Worm (Caenorhabditis elegans) whole organism, mixed stage, embryonic: ENCODE results near the gene zag-1.
A peak's percentile ranks its signal among the peaks of the same experiment; 100 is the strongest.

Experiments
- bed-3 ChIP-seq: fragments of 200-800 bp; sonication (Bioruptor generic); optimal IDR thresholded peaks from 3 replicates; lab custom pipeline; 2018; ENCODE audit warnings: mild to moderate bottlenecking, missing genetic modification characterization, moderate library complexity, missing compliant biosample characterization
- blmp-1 ChIP-seq: fragments of 150-350 bp; optimal IDR thresholded peaks from 2 replicates; lab custom pipeline; 2014; ENCODE audit warnings: missing biosample characterization, missing genetic modification characterization
- ceh-43 ChIP-seq: fragments of 200-800 bp; sonication (Bioruptor generic); optimal IDR thresholded peaks from 2 replicates; lab custom pipeline; 2018; ENCODE audit warnings: mild to moderate bottlenecking, missing genetic modification characterization, moderate library complexity, missing compliant biosample characterization
- ces-1 ChIP-seq: fragments of 150-350 bp; optimal IDR thresholded peaks from 2 replicates; lab custom pipeline; 2014; ENCODE audit warnings: missing biosample characterization, missing genetic modification reagents, missing genetic modification characterization
- cnd-1 ChIP-seq: fragments of 200-800 bp; sonication (Bioruptor generic); optimal IDR thresholded peaks from 2 replicates; lab custom pipeline; 2018; ENCODE audit warnings: mild to moderate bottlenecking, missing genetic modification characterization, missing compliant biosample characterization
- drap-1 ChIP-seq: fragments of 200-800 bp; sonication (Bioruptor generic); optimal IDR thresholded peaks from 3 replicates; lab custom pipeline; 2018; ENCODE audit warnings: mild to moderate bottlenecking, missing genetic modification characterization, missing compliant biosample characterization
- elt-1 ChIP-seq: sonication (generic microtip); optimal IDR thresholded peaks from 2 replicates; lab custom pipeline; 2017; ENCODE audit warnings: missing genetic modification characterization, mild to moderate bottlenecking, missing compliant biosample characterization, antibody characterized with exemption, moderate library complexity, borderline replicate concordance; ENCODE audit not compliant: insufficient read depth
- flh-1 ChIP-seq: fragments of 200-800 bp; sonication (Bioruptor generic); optimal IDR thresholded peaks from 2 replicates; lab custom pipeline; 2018; ENCODE audit warnings: mild to moderate bottlenecking, missing genetic modification characterization, moderate library complexity, missing compliant biosample characterization
- hlh-1 ChIP-seq: fragments of 150-350 bp; optimal IDR thresholded peaks from 2 replicates; lab custom pipeline; 2014; ENCODE audit warnings: missing biosample characterization, missing genetic modification reagents, missing genetic modification characterization
- lin-13 ChIP-seq: fragments of 150-350 bp; optimal IDR thresholded peaks from 2 replicates; lab custom pipeline; 2014; ENCODE audit warnings: missing biosample characterization, missing genetic modification characterization
- lin-32 ChIP-seq: fragments of 200-800 bp; sonication (Bioruptor generic); optimal IDR thresholded peaks from 2 replicates; lab custom pipeline; 2018; ENCODE audit warnings: mild to moderate bottlenecking, missing genetic modification characterization, missing compliant biosample characterization
- lsy-2 ChIP-seq: fragments of 150-350 bp; optimal IDR thresholded peaks from 2 replicates; lab custom pipeline; 2014; ENCODE audit warnings: missing biosample characterization, missing genetic modification characterization
- mab-5 ChIP-seq: fragments of 150-350 bp; optimal IDR thresholded peaks from 2 replicates; lab custom pipeline; 2014; ENCODE audit warnings: missing biosample characterization, missing genetic modification characterization
- mls-2 ChIP-seq: sonication (generic microtip); optimal IDR thresholded peaks from 2 replicates; lab custom pipeline; 2016; ENCODE audit warnings: mild to moderate bottlenecking, missing genetic modification characterization, moderate library complexity, missing compliant biosample characterization
- nhr-12 ChIP-seq: fragments of 150-350 bp; optimal IDR thresholded peaks from 2 replicates; lab custom pipeline; 2014; ENCODE audit warnings: missing biosample characterization, missing genetic modification characterization
- nhr-2 ChIP-seq: fragments of 150-350 bp; optimal IDR thresholded peaks from 2 replicates; lab custom pipeline; 2014; ENCODE audit warnings: missing biosample characterization, missing genetic modification characterization
- nhr-76 ChIP-seq: sonication (generic microtip); optimal IDR thresholded peaks from 2 replicates; lab custom pipeline; 2017; ENCODE audit warnings: missing biosample characterization, missing genetic modification characterization
- sem-2 ChIP-seq: fragments of 200-800 bp; sonication (Bioruptor generic); optimal IDR thresholded peaks from 2 replicates; lab custom pipeline; 2018; ENCODE audit warnings: mild to moderate bottlenecking, missing genetic modification characterization, missing compliant biosample characterization
- snpc-4 ChIP-seq: fragments of 150-350 bp; optimal IDR thresholded peaks from 2 replicates; lab custom pipeline; 2014; ENCODE audit warnings: missing biosample characterization, missing genetic modification characterization
- sptf-1 ChIP-seq: sonication (generic microtip); optimal IDR thresholded peaks from 2 replicates; lab custom pipeline; 2017; ENCODE audit warnings: mild to moderate bottlenecking, missing genetic modification characterization, moderate library complexity, missing compliant biosample characterization
- unc-120 ChIP-seq: sonication (generic microtip); optimal IDR thresholded peaks from 2 replicates; lab custom pipeline; 2017; ENCODE audit warnings: missing genetic modification characterization, missing compliant biosample characterization; ENCODE audit not compliant: poor library complexity, severe bottlenecking
- unc-39 ChIP-seq: fragments of 150-350 bp; optimal IDR thresholded peaks from 2 replicates; lab custom pipeline; 2014; ENCODE audit warnings: missing biosample characterization, missing genetic modification characterization
- unc-62 ChIP-seq: fragments of 150-350 bp; optimal IDR thresholded peaks from 2 replicates; lab custom pipeline; 2014; ENCODE audit warnings: missing biosample characterization, missing genetic modification reagents, missing genetic modification characterization
- ztf-11 ChIP-seq: fragments of 150-350 bp; optimal IDR thresholded peaks from 2 replicates; lab custom pipeline; 2014; ENCODE audit warnings: missing biosample characterization, missing genetic modification characterization

The zag-1 gene

DNA sequence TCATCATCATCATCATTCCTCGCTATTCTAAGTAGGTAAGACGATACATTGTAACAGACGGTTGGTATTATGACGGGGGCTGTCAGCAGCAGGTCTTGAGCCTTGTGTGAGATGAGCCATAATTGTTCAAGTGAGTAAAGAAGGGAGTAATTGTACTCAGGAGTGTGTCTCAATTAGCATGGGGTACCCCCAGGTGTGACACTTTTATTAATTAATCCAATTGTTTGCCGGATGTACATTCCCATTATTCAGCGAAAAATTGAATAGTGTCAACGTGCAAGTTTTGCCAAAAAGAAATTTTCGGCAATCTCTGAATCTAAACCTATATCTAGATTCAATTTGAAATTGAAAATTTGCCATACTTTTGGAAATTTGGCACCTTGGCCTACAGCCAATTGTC is 6.7 kb upstream of the zag-1 start:
- no peak for TF ChIP-seq nhr-76 (tag; lab: Kevin White, UChicago)
- TF ChIP-seq nhr-12 (tag; lab: Kevin White, UChicago) = no peak
- TF ChIP-seq ceh-43 (GFP tag; lab: Kevin White, UChicago) = peak; percentile 52
- TF ChIP-seq blmp-1 (tag; lab: Kevin White, UChicago) = no peak
- peak; percentile 65 for TF ChIP-seq lin-32 (GFP tag; lab: Kevin White, UChicago)
- peak; percentile 24 for TF ChIP-seq nhr-2
- TF ChIP-seq unc-62 = no peak
- peak; percentile 79 for TF ChIP-seq ces-1 (GFP tag; lab: Kevin White, UChicago)
- no peak for TF ChIP-seq unc-120 (tag; lab: Kevin White, UChicago)

DNA sequence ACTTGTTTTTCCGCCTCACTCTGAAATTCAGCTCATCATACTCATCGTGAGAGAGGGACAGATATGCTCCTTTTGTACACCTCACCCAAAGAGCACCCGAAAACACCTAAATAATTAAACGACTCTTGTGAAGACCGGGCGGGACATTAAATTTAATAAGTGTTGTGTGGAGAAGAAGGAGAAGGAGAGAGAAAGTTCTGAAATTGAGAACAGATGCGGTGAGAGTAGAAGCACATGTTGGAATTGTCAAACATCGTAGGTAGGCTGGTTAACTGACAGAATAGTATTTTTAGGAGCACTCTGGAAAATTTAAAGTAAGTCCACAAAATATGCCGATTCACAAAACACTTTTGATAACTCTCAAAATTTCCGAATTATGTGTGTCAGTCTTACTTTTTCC is 2.1 kb upstream of the zag-1 start:
- no peak for TF ChIP-seq unc-62
- TF ChIP-seq lin-13 (tag; lab: Kevin White, UChicago) = no peak

ce11 chrIV:3854606-3855005 is 1.0 kb upstream of the zag-1 start:
- TF ChIP-seq sptf-1 (tag; lab: Kevin White, UChicago) (peak; percentile 41), elt-1 (no peak), flh-1 (peak; percentile 17), mls-2 (tag; lab: Kevin White, UChicago) (peak; percentile 50), unc-120 (tag; lab: Kevin White, UChicago) (peak; percentile 15), unc-39 (tag; lab: Kevin White, UChicago) (no peak), unc-62 (no peak), hlh-1 (tag; lab: Kevin White, UChicago) (no peak)
- TF ChIP-seq, all 35 proteins: peak for 4

ce11 chrIV:3856190-3856589 is 547 bp downstream of the zag-1 start:
- TF ChIP-seq mab-5 (no peak), ceh-43 (GFP tag; lab: Kevin White, UChicago) (no peak), unc-120 (tag; lab: Kevin White, UChicago) (peak; percentile 17), lsy-2 (tag; lab: Kevin White, UChicago) (peak; percentile 45)

DNA sequence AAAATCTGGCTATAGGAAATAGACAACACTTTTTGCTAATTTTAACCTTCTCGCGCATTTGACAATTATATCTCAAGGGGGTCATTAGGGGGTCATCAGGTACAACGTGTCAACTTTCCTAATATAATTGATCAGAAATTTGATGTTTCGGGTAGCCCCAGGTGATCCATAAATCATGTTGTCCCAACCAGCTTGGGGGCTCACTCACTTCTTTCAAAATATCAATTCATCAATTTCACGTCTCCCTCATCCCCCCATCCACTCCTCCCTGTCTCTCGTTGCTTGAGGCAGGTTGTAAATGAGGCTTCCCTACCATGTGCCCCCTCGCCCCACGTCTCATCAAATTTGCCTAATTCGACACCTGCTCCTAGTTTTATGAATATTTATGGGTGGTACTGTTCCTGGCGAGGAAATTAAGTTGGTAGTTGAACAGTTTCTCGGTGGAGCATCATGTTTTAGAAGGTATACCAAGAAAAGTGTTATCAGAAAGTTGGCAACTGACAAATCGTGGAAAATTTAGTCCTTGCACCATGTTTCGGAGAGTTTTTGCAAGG is 2.4 kb downstream of the zag-1 start:
- TF ChIP-seq unc-39 (tag; lab: Kevin White, UChicago) = no peak
- peak; percentile 35 for TF ChIP-seq ces-1 (GFP tag; lab: Kevin White, UChicago)
- peak; percentile 76 for TF ChIP-seq unc-62

DNA sequence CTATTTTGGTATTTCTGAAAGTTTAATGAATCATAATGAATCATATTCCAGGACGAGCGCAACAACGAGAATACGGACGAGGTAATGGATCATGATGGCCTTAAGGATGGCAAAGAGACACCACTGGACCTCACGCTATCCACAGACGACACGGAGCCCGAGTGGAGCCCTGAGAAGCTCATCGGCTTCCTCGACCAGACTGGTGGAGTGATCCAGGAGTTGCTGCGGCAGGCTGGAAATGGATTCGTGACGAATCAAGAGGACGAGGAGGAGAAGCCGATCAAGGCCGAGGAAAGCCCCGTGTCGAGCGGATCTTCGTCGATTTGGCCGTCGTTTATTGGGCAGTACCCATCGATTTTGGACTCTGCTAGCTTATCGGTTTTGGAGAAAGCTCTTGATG is 3.9 kb downstream of the zag-1 start:
- TF ChIP-seq ztf-11 (tag; lab: Kevin White, UChicago) = no peak
- TF ChIP-seq ces-1 (GFP tag; lab: Kevin White, UChicago) = no peak

- no peak for TF ChIP-seq drap-1 (GFP tag; lab: Kevin White, UChicago)
- TF ChIP-seq mls-2 (tag; lab: Kevin White, UChicago) = peak; percentile 34
- TF ChIP-seq bed-3 = no peak
- peak; percentile 98 for TF ChIP-seq ces-1 (GFP tag; lab: Kevin White, UChicago)
- TF ChIP-seq sem-2 (GFP tag; lab: Kevin White, UChicago) = no peak
- TF ChIP-seq blmp-1 (tag; lab: Kevin White, UChicago) = no peak
- TF ChIP-seq, all 35 proteins: peak for 2
Measured at ce11 chrIV:3860419-3860818, 4.8 kb downstream of the zag-1 start.

- TF ChIP-seq snpc-4 = no peak
- TF ChIP-seq mab-5 = no peak
- TF ChIP-seq cnd-1 = no peak
- TF ChIP-seq, all 35 proteins: peak for 0
Measured at ce11 chrIV:3862948-3863347, 7.3 kb downstream of the zag-1 start.
